Fruit fly (Drosophila melanogaster) whole organism, embryonic: Measurements from ENCODE around the gene ocn.

ENCODE experiments used
- CG10267 ChIP-seq: fragments of 200-800 bp; sonication (Bioruptor generic); optimal IDR thresholded peaks from 2 replicates; lab custom pipeline; 2018; ENCODE audit warnings: missing biosample characterization, mild to moderate bottlenecking, missing genetic modification characterization, moderate library complexity
- CG11695 ChIP-seq: fragments of 200-800 bp; sonication (Bioruptor generic); IDR thresholded peaks from 3 replicates; pipeline ENCODE4 v1.3.6; 2022; ENCODE audit warnings: missing biosample characterization, missing genetic modification characterization
- CG12659 ChIP-seq: fragments of 200-800 bp; sonication (Bioruptor generic); optimal IDR thresholded peaks from 3 replicates; lab custom pipeline; 2017; ENCODE audit warnings: mild to moderate bottlenecking, missing biosample characterization, missing genetic modification reagents, missing genetic modification characterization
- CG14441 ChIP-seq: fragments of 200-800 bp; sonication (Bioruptor generic); IDR thresholded peaks from 2 replicates; pipeline ENCODE4 v1.3.6; 2022; ENCODE audit warnings: missing biosample characterization, missing genetic modification characterization
- CG15073 ChIP-seq: fragments of 200-800 bp; sonication (Bioruptor generic); optimal IDR thresholded peaks from 2 replicates; lab custom pipeline; 2016; ENCODE audit warnings: missing biosample characterization, missing genetic modification characterization
- CG1647 ChIP-seq: fragments of 200-800 bp; sonication (Bioruptor generic); optimal IDR thresholded peaks from 3 replicates; lab custom pipeline; 2016; ENCODE audit warnings: missing biosample characterization, missing genetic modification characterization
- CG17568 ChIP-seq: fragments of 200-800 bp; sonication (Bioruptor generic); optimal IDR thresholded peaks from 2 replicates; lab custom pipeline; 2018; ENCODE audit warnings: missing biosample characterization, mild to moderate bottlenecking, missing genetic modification characterization, moderate library complexity
- CG17612 ChIP-seq: fragments of 200-800 bp; sonication (Bioruptor generic); IDR thresholded peaks from 2 replicates; pipeline ENCODE4 v1.3.6; 2022; ENCODE audit warnings: missing biosample characterization, missing genetic modification characterization
- CG30403 ChIP-seq: fragments of 200-800 bp; sonication (Bioruptor generic); optimal IDR thresholded peaks from 3 replicates; lab custom pipeline; 2016; ENCODE audit warnings: missing biosample characterization, missing genetic modification characterization
- CG32767 ChIP-seq: fragments of 200-800 bp; sonication (Bioruptor generic); IDR thresholded peaks from 2 replicates; pipeline ENCODE4 v1.3.6; 2022; ENCODE audit warnings: missing biosample characterization, missing genetic modification characterization
- CG34422 ChIP-seq: fragments of 200-800 bp; sonication (Bioruptor generic); IDR thresholded peaks from 3 replicates; pipeline ENCODE4 v1.3.6; 2022; ENCODE audit warnings: missing biosample characterization, missing genetic modification characterization
- CG5180 ChIP-seq: fragments of 200-800 bp; sonication (Bioruptor generic); optimal IDR thresholded peaks from 3 replicates; lab custom pipeline; 2017; ENCODE audit warnings: missing biosample characterization, missing genetic modification characterization, mild to moderate bottlenecking, moderate library complexity, missing genetic modification reagents
- CG7745 ChIP-seq: fragments of 200-800 bp; sonication (Bioruptor generic); optimal IDR thresholded peaks from 2 replicates; lab custom pipeline; 2018; ENCODE audit warnings: missing biosample characterization, mild to moderate bottlenecking, missing genetic modification characterization, moderate library complexity
- CG7786 ChIP-seq: fragments of 200-800 bp; sonication (Bioruptor generic); optimal IDR thresholded peaks from 2 replicates; lab custom pipeline; 2016; ENCODE audit warnings: missing biosample characterization, missing genetic modification characterization
- CG8290 ChIP-seq, 3 experiments: fragments of 200-800 bp; sonication (Bioruptor generic); optimal IDR thresholded peaks; 2 replicates each; lab custom pipeline; 2016 to 2019; ENCODE audit warnings: missing biosample characterization in 3 of 3, missing genetic modification characterization in 3 of 3, mild to moderate bottlenecking in 2 of 3, moderate library complexity in 1 of 3
- CG8359 ChIP-seq: fragments of 200-800 bp; sonication (Bioruptor generic); optimal IDR thresholded peaks from 2 replicates; lab custom pipeline; 2017; ENCODE audit warnings: missing biosample characterization, mild to moderate bottlenecking, missing genetic modification characterization, borderline replicate concordance
- Camta ChIP-seq: fragments of 200-800 bp; sonication (Bioruptor generic); optimal IDR thresholded peaks from 2 replicates; lab custom pipeline; 2016; ENCODE audit warnings: missing biosample characterization, missing genetic modification characterization
- Ets97D ChIP-seq: fragments of 200-800 bp; sonication (Bioruptor generic); optimal IDR thresholded peaks from 3 replicates; lab custom pipeline; 2016; ENCODE audit warnings: missing biosample characterization, missing genetic modification characterization
- Fer1 ChIP-seq: fragments of 200-800 bp; sonication (Bioruptor generic); optimal IDR thresholded peaks from 2 replicates; lab custom pipeline; 2017; ENCODE audit warnings: missing biosample characterization, mild to moderate bottlenecking, missing genetic modification characterization
- Med ChIP-seq: fragments of 200-800 bp; sonication (Bioruptor generic); peaks from one replicate; lab custom pipeline; 2016; ENCODE audit warnings: missing biosample characterization, missing genetic modification characterization, mild to moderate bottlenecking, inconsistent platforms, moderate library complexity
- Neu2 ChIP-seq: fragments of 200-800 bp; sonication (Bioruptor generic); optimal IDR thresholded peaks from 3 replicates; lab custom pipeline; 2016; ENCODE audit warnings: missing biosample characterization, missing genetic modification characterization, borderline replicate concordance
- Optix ChIP-seq: fragments of 200-800 bp; sonication (Bioruptor generic); IDR thresholded peaks from 3 replicates; pipeline ENCODE4 v1.3.6; 2022; ENCODE audit warnings: missing biosample characterization, missing genetic modification characterization
- Ptx1 ChIP-seq: fragments of 200-800 bp; sonication (Bioruptor generic); IDR thresholded peaks from 2 replicates; pipeline ENCODE4 v1.3.6; 2022; ENCODE audit warnings: missing biosample characterization, missing genetic modification characterization
- Rfx ChIP-seq: fragments of 200-800 bp; sonication (Bioruptor generic); IDR thresholded peaks from 2 replicates; pipeline ENCODE4 v1.3.6; 2022; ENCODE audit warnings: missing biosample characterization, missing genetic modification characterization
- Scr ChIP-seq: fragments of 200-800 bp; sonication (Bioruptor generic); IDR thresholded peaks from 2 replicates; pipeline ENCODE4 v1.3.6; 2022; ENCODE audit warnings: missing biosample characterization, missing genetic modification characterization; ENCODE audit not compliant: partially characterized antibody
- Taf1 ChIP-seq: fragments of 200-800 bp; sonication (Bioruptor generic); IDR thresholded peaks from 2 replicates; pipeline ENCODE4 v1.3.6; 2022; ENCODE audit warnings: missing biosample characterization, missing genetic modification characterization
- Trl ChIP-seq, 3 experiments: fragments of >200 bp in 2 of 3; fragments of 200-800 bp in 1 of 3; sonication (Bioruptor generic) in 1 of 3; optimal IDR thresholded peaks; 2 replicates in 1 of 3; 3 replicates in 2 of 3; lab custom pipeline; 2016 to 2017; ENCODE audit warnings: missing biosample characterization in 1 of 3, missing genetic modification characterization in 1 of 3
- ac ChIP-seq: fragments of 200-800 bp; sonication (Bioruptor generic); optimal IDR thresholded peaks from 3 replicates; lab custom pipeline; 2017; ENCODE audit warnings: missing biosample characterization, mild to moderate bottlenecking, missing genetic modification characterization
- chn ChIP-seq: fragments of 200-800 bp; sonication (Bioruptor generic); optimal IDR thresholded peaks from 2 replicates; lab custom pipeline; 2016; ENCODE audit warnings: missing biosample characterization, missing genetic modification characterization
- croc ChIP-seq: fragments of 200-800 bp; sonication (Bioruptor generic); conservative IDR thresholded peaks from 3 replicates; pipeline ENCODE4 v1.3.6; 2022; ENCODE audit warnings: missing biosample characterization, missing genetic modification characterization
- dan ChIP-seq: fragments of 200-800 bp; sonication (Bioruptor generic); IDR thresholded peaks from 2 replicates; pipeline ENCODE4 v1.3.6; 2022; ENCODE audit warnings: missing biosample characterization, missing genetic modification characterization
- dysf ChIP-seq: fragments of 200-800 bp; sonication (Bioruptor generic); IDR thresholded peaks from 3 replicates; pipeline ENCODE4 v1.3.6; 2022; ENCODE audit warnings: missing biosample characterization, missing genetic modification characterization
- jumu ChIP-seq: fragments of 200-800 bp; sonication (Bioruptor generic); optimal IDR thresholded peaks from 3 replicates; lab custom pipeline; 2016; ENCODE audit warnings: missing biosample characterization, missing genetic modification characterization
- kni ChIP-seq: fragments of 200-800 bp; sonication (Bioruptor generic); optimal IDR thresholded peaks from 3 replicates; lab custom pipeline; 2017; ENCODE audit warnings: mild to moderate bottlenecking, missing biosample characterization, missing genetic modification reagents, missing genetic modification characterization
- lbe ChIP-seq: fragments of 200-800 bp; sonication (Bioruptor generic); optimal IDR thresholded peaks from 2 replicates; lab custom pipeline; 2016; ENCODE audit warnings: missing biosample characterization, mild to moderate bottlenecking, missing genetic modification characterization
- lola ChIP-seq, 3 experiments: fragments of >200 bp in 2 of 3; fragments of 200-800 bp in 1 of 3; sonication (Bioruptor generic) in 1 of 3; optimal IDR thresholded peaks; 2 replicates each; lab custom pipeline; 2017 to 2019; ENCODE audit warnings: missing biosample characterization in 3 of 3, missing genetic modification characterization in 3 of 3, mild to moderate bottlenecking in 1 of 3, moderate library complexity in 1 of 3
- peb ChIP-seq: fragments of 200-800 bp; sonication (Bioruptor generic); IDR thresholded peaks from 2 replicates; pipeline ENCODE4 v1.3.6; 2022; ENCODE audit warnings: missing biosample characterization, missing genetic modification characterization
- psq ChIP-seq: fragments of 200-800 bp; sonication (Bioruptor generic); optimal IDR thresholded peaks from 2 replicates; lab custom pipeline; 2017; ENCODE audit warnings: missing biosample characterization, missing genetic modification characterization
- row ChIP-seq: fragments of 200-800 bp; sonication (Bioruptor generic); IDR thresholded peaks from 3 replicates; pipeline ENCODE4 v1.3.6; 2022; ENCODE audit warnings: missing biosample characterization, missing genetic modification characterization
- sd ChIP-seq: fragments of 200-800 bp; sonication (Bioruptor generic); optimal IDR thresholded peaks from 3 replicates; lab custom pipeline; 2018; ENCODE audit warnings: missing biosample characterization, mild to moderate bottlenecking, missing genetic modification characterization, moderate library complexity
- trem ChIP-seq: fragments of 200-800 bp; optimal IDR thresholded peaks from 3 replicates; lab custom pipeline; 2019; ENCODE audit warnings: missing biosample characterization, mild to moderate bottlenecking, missing genetic modification characterization, moderate library complexity
- wek ChIP-seq: fragments of 200-800 bp; sonication (Bioruptor generic); optimal IDR thresholded peaks from 3 replicates; lab custom pipeline; 2018; ENCODE audit warnings: missing biosample characterization, mild to moderate bottlenecking, missing genetic modification characterization, moderate library complexity
- yki ChIP-seq: fragments of >200 bp; optimal IDR thresholded peaks from 3 replicates; lab custom pipeline; 2018

Gene ocn

DNA sequence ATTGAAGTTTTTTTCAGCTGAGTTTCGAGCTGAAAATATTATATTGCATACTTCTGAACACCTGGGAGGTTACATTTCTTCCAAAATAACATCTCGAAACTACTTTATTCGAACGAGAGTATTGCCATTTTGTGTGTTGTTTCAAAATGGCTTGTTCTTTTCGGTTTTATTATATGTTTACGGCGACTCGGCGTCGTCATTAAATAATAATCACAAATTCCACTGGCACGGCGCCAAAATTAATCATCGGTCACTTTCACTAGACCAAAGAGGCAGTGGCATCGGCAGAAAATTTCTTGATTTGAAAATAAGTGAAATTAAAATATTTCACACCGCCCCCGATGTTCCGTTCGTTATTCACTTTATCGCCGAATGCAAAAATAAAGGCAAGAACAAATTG is 12.9 kb upstream of the ocn start:
- no peak for TF ChIP-seq dysf
- no peak for TF ChIP-seq kni
- TF ChIP-seq Rfx (GFP tag; lab: Robert Waterston, UW): 0 out of 2 replicates have a peak, but pooled peaks have one; percentile 15
- TF ChIP-seq CG7786 (GFP tag; lab: Kevin White, UChicago): no peak
- TF ChIP-seq CG32767 (GFP tag; lab: Robert Waterston, UW): no peak
- peak; percentile 30; the same call in 2 of the 3 replicates for TF ChIP-seq row (GFP tag; lab: Robert Waterston, UW)
- TF ChIP-seq CG12659 (GFP tag; lab: Kevin White, UChicago): no peak
- TF ChIP-seq CG7745: no peak
- TF ChIP-seq sd (tag; lab: Kevin White, UChicago): peak; percentile 67
- no peak for TF ChIP-seq peb (GFP tag; lab: Robert Waterston, UW)
- no peak for TF ChIP-seq lola (GFP tag; optimal IDR thresholded peaks at IDR 0.05; lab: Kevin White, UChicago)
- no peak for TF ChIP-seq Ptx1 (GFP tag; lab: Robert Waterston, UW)
- TF ChIP-seq CG8290 (GFP tag; optimal IDR thresholded peaks at IDR 0.05; lab: Kevin White, UChicago): no peak
- TF ChIP-seq CG8290 (tag; optimal IDR thresholded peaks at IDR 0.05; lab: Kevin White, UChicago): peak in 1 of 2 experiments; percentile 26
- no peak for TF ChIP-seq trem (tag; lab: Kevin White, UChicago)
- TF ChIP-seq jumu (GFP tag; lab: Kevin White, UChicago): no peak
- TF ChIP-seq CG11695: no peak
- TF ChIP-seq Camta (GFP tag; lab: Kevin White, UChicago): no peak
- no peak for TF ChIP-seq Scr (GFP tag; lab: Robert Waterston, UW)
- no peak for TF ChIP-seq Taf1 (GFP tag; lab: Robert Waterston, UW)
- no peak for TF ChIP-seq dan (GFP tag; lab: Robert Waterston, UW)
- TF ChIP-seq CG15073 (GFP tag; lab: Kevin White, UChicago): no peak
- TF ChIP-seq CG14441 (GFP tag; lab: Robert Waterston, UW): no peak
- TF ChIP-seq Neu2 (GFP tag; lab: Kevin White, UChicago): no peak
- TF ChIP-seq Ets97D (GFP tag; lab: Kevin White, UChicago): no peak
- TF ChIP-seq lbe (GFP tag; lab: Kevin White, UChicago): no peak
- TF ChIP-seq CG34422: no peak
- no peak for TF ChIP-seq CG30403 (GFP tag; lab: Kevin White, UChicago)
- TF ChIP-seq Optix (GFP tag; lab: Robert Waterston, UW): no peak
- TF ChIP-seq chn (GFP tag; lab: Kevin White, UChicago): no peak
- TF ChIP-seq CG10267 (tag; lab: Kevin White, UChicago): no peak
- no peak for TF ChIP-seq Trl (optimal IDR thresholded peaks at IDR 0.05; lab: Kevin White, UChicago)
- no peak for TF ChIP-seq Trl (GFP tag; optimal IDR thresholded peaks at IDR 0.05; lab: Kevin White, UChicago)
- TF ChIP-seq psq: no peak
- no peak for TF ChIP-seq wek
- TF ChIP-seq CG17568: no peak
- peak; percentile 42; the same call in 1 of the 2 replicates for TF ChIP-seq CG17612 (GFP tag; lab: Robert Waterston, UW)
- TF ChIP-seq CG5180 (GFP tag; lab: Kevin White, UChicago): no peak
- no peak for TF ChIP-seq croc (GFP tag; lab: Robert Waterston, UW)
- TF ChIP-seq ac (GFP tag; lab: Kevin White, UChicago): no peak
- no peak for TF ChIP-seq CG8359 (GFP tag; lab: Kevin White, UChicago)
- no peak for TF ChIP-seq CG1647 (GFP tag; lab: Kevin White, UChicago)
- no peak for TF ChIP-seq Fer1
- no peak for TF ChIP-seq yki (lab: Kevin White, UChicago)
- TF ChIP-seq Med (GFP tag; lab: Kevin White, UChicago): peak; percentile 53
